Worm (Caenorhabditis elegans): Measurements from ENCODE around the gene ulp-1.

ulp-1 gene

ce11 chrIII:5150980-5151379, 18.6 kb downstream of the ulp-1 start:
- TF ChIP-seq dmd-4 (tag; optimal IDR thresholded peaks at IDR 0.05) (no peak), blmp-1 (tag; optimal IDR thresholded peaks at IDR 0.05; ENCODE audit: insufficient read depth) (no peak), sem-4 (tag; optimal IDR thresholded peaks at IDR 0.05) (no peak), ztf-1 (GFP tag; conservative IDR thresholded peaks at IDR 0.05) (no peak), ztf-11 (tag; optimal IDR thresholded peaks at IDR 0.05) (no peak), ceh-16 (tag; optimal IDR thresholded peaks at IDR 0.05) (no peak), nhr-10 (tag; optimal IDR thresholded peaks at IDR 0.05) (no peak), nhr-129 (tag; optimal IDR thresholded peaks at IDR 0.05) (no peak), ZK546.5 (tag; optimal IDR thresholded peaks at IDR 0.05) (no peak), unc-39 (tag; optimal IDR thresholded peaks at IDR 0.05) (no peak), elt-1 (tag; optimal IDR thresholded peaks at IDR 0.05) (no peak)

ce11 chrIII:5150012-5150411, 19.6 kb downstream of the ulp-1 start:
- TF ChIP-seq ceh-82 (tag; optimal IDR thresholded peaks at IDR 0.05) (no peak), Y55F3AM.14 (GFP tag; optimal IDR thresholded peaks at IDR 0.05) (no peak), dmd-4 (tag; optimal IDR thresholded peaks at IDR 0.05) (no peak), ama-1 (optimal IDR thresholded peaks at IDR 0.05) (no peak), sma-3 (GFP tag; optimal IDR thresholded peaks at IDR 0.05) (no peak), aly-2 (tag; optimal IDR thresholded peaks at IDR 0.05) (no peak), nhr-10 (tag; optimal IDR thresholded peaks at IDR 0.05) (no peak), lin-13 (GFP tag; optimal IDR thresholded peaks at IDR 0.05) (no peak), nhr-6 (tag; optimal IDR thresholded peaks at IDR 0.05) (no peak), elt-1 (tag; optimal IDR thresholded peaks at IDR 0.05) (no peak), C34F6.9 (tag; optimal IDR thresholded peaks at IDR 0.05) (no peak), zag-1 (tag; optimal IDR thresholded peaks at IDR 0.05) (no peak), ztf-11 (tag; optimal IDR thresholded peaks at IDR 0.05) (no peak), lsy-2 (tag; optimal IDR thresholded peaks at IDR 0.05) (no peak)

- TF ChIP-seq nhr-237 (tag; optimal IDR thresholded peaks at IDR 0.05) (no peak), ztf-1 (GFP tag; conservative IDR thresholded peaks at IDR 0.05) (no peak), nhr-77 (tag; optimal IDR thresholded peaks at IDR 0.05) (no peak), ztf-4 (tag; optimal IDR thresholded peaks at IDR 0.05) (no peak), nhr-10 (tag; optimal IDR thresholded peaks at IDR 0.05) (no peak), blmp-1 (tag; optimal IDR thresholded peaks at IDR 0.05; ENCODE audit: insufficient read depth) (no peak)
These were observed 20.1 kb downstream of the ulp-1 start, which contains the start of gene Y54H5A.2 for ce11 chrIII:5149478-5149877. Gene Y54H5A.2, minus strand, starts transcription at chrIII:5149578.

DNA sequence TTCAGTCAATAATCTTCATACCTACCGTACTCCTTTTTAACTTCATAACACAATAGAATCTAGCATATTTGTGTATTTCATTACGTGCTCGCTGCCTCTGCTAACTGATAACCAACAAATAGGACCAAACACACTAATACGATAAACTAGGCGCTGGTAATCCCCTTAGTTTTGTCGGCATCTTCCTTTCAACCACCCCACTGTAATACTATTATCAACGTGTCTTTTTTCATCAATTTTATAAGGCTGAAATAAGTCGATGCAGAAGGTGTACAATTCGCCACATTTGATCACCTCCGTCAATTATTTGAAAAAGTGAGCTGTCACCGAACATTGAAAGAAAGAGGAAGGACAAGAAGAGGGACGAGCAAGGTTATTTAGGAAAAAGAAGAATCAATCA, 22.2 kb downstream of the ulp-1 start:
- TF ChIP-seq nhr-10 (tag; optimal IDR thresholded peaks at IDR 0.05) (no peak), lin-13 (GFP tag; optimal IDR thresholded peaks at IDR 0.05) (no peak), egl-27 (tag; optimal IDR thresholded peaks at IDR 0.05) (no peak), dmd-4 (tag; optimal IDR thresholded peaks at IDR 0.05) (no peak), crh-2 (tag; optimal IDR thresholded peaks at IDR 0.05) (no peak), nhr-12 (tag; optimal IDR thresholded peaks at IDR 0.05) (no peak), R02D3.7 (tag; optimal IDR thresholded peaks at IDR 0.05) (no peak), nhr-25 (tag; optimal IDR thresholded peaks at IDR 0.05) (no peak), ceh-16 (tag; optimal IDR thresholded peaks at IDR 0.05) (no peak), lin-39 (tag; optimal IDR thresholded peaks at IDR 0.05) (no peak), ceh-82 (tag; optimal IDR thresholded peaks at IDR 0.05) (no peak), sma-3 (GFP tag; optimal IDR thresholded peaks at IDR 0.05) (no peak)

- TF ChIP-seq fos-1 (tag; optimal IDR thresholded peaks at IDR 0.05) (peak; percentile 52), crh-2 (tag; optimal IDR thresholded peaks at IDR 0.05) (peak; percentile 5), nhr-6 (tag; optimal IDR thresholded peaks at IDR 0.05) (no peak)
These were observed 22.9 kb downstream of the ulp-1 start for ce11 chrIII:5146749-5147148.

ce11 chrIII:5145874-5146273, 23.7 kb downstream of the ulp-1 start:
- TF ChIP-seq nhr-6 (tag; optimal IDR thresholded peaks at IDR 0.05): no peak
- no peak for TF ChIP-seq nhr-129 (tag; optimal IDR thresholded peaks at IDR 0.05)
- TF ChIP-seq nhr-21 (tag; optimal IDR thresholded peaks at IDR 0.05): no peak
- TF ChIP-seq elt-1 (tag; optimal IDR thresholded peaks at IDR 0.05): no peak
- TF ChIP-seq nhr-25 (tag; optimal IDR thresholded peaks at IDR 0.05): no peak
- peak; percentile 51 for TF ChIP-seq fos-1 (tag; optimal IDR thresholded peaks at IDR 0.05)

Measured in whole organism, L2 larva.